Worm (Caenorhabditis elegans) whole organism, young adult: ENCODE results near the gene acl-8.

Source experiments
- B0019.2 ChIP-seq: fragments of 200-800 bp; sonication (Bioruptor generic); conservative IDR thresholded peaks from 2 replicates; pipeline ENCODE4 v1.3.6; 2022; ENCODE audit warnings: missing genetic modification reagents, missing genetic modification characterization, missing compliant biosample characterization
- ceh-58 ChIP-seq: fragments of 200-800 bp; sonication (Bioruptor generic); IDR thresholded peaks from 2 replicates; pipeline ENCODE4 v1.3.6; 2022; ENCODE audit warnings: missing genetic modification characterization, missing compliant biosample characterization
- dpl-1 ChIP-seq: fragments of 150-350 bp; optimal IDR thresholded peaks from 2 replicates; lab custom pipeline; 2014; ENCODE audit warnings: missing biosample characterization, missing genetic modification reagents, missing genetic modification characterization
- madf-3 ChIP-seq: fragments of 200-800 bp; sonication (Bioruptor generic); IDR thresholded peaks from 2 replicates; pipeline ENCODE4 v1.3.6; 2022; ENCODE audit warnings: missing genetic modification reagents, missing genetic modification characterization, missing compliant biosample characterization
- nfya-1 ChIP-seq: sonication (generic microtip); optimal IDR thresholded peaks from 2 replicates; lab custom pipeline; 2017; ENCODE audit warnings: antibody characterized with exemption, missing compliant biosample characterization, missing genetic modification characterization, borderline replicate concordance; ENCODE audit not compliant: insufficient read depth
- nhr-27 ChIP-seq: fragments of 200-800 bp; sonication (Bioruptor generic); optimal IDR thresholded peaks from 2 replicates; lab custom pipeline; 2018; ENCODE audit warnings: mild to moderate bottlenecking, missing genetic modification characterization, moderate library complexity, missing compliant biosample characterization
- pha-4 ChIP-seq: fragments of 150-350 bp; sonication (generic microtip); optimal IDR thresholded peaks from 2 replicates; lab custom pipeline; 2014; ENCODE audit warnings: missing biosample characterization, missing genetic modification reagents, missing genetic modification characterization
- sea-2 ChIP-seq: fragments of 200-800 bp; sonication (Bioruptor generic); IDR thresholded peaks from 2 replicates; pipeline ENCODE4 v1.3.6; 2022; ENCODE audit warnings: missing genetic modification characterization, missing compliant biosample characterization
- sptf-2 ChIP-seq: fragments of 200-800 bp; sonication (Bioruptor generic); optimal IDR thresholded peaks from 2 replicates; lab custom pipeline; 2018; ENCODE audit warnings: mild to moderate bottlenecking, missing genetic modification characterization, missing compliant biosample characterization
- tbx-9 ChIP-seq: sonication (generic microtip); optimal IDR thresholded peaks from 2 replicates; lab custom pipeline; 2016; ENCODE audit warnings: borderline replicate concordance, missing genetic modification characterization, inconsistent platforms, missing compliant biosample characterization
- zfh-2 ChIP-seq: fragments of 200-800 bp; sonication (Bioruptor generic); conservative IDR thresholded peaks from 2 replicates; pipeline ENCODE4 v1.3.6; 2022; ENCODE audit warnings: missing genetic modification reagents, missing genetic modification characterization, missing compliant biosample characterization
- ztf-28 ChIP-seq: fragments of 200-800 bp; sonication (Bioruptor generic); IDR thresholded peaks from 2 replicates; pipeline ENCODE4 v1.3.6; 2022; ENCODE audit warnings: missing genetic modification reagents, missing genetic modification characterization, missing compliant biosample characterization

DNA sequence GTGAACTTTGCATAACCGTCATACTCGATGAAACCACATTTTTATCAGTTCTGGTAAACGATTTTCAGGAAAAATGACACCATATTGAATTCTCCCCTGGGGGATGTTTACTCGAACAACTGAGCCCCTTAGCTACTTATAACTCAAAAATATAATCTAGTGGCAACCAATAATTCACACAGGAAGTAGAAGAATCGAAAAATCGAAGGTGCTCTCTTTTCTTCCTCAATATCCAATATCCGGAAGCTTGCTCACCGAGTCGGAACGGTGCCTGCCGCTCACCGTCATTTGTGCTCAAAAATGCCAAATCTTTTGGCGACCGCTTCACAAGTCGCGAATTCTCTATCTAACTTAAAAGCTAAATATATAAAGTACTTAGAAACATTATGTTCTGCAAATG, 8.6 kb upstream of the acl-8 start, which contains the start of gene T05H4.3:
- TF ChIP-seq ztf-28 (GFP tag; lab: Robert Waterston, UW) (no peak), sptf-2 (GFP tag; lab: Kevin White, UChicago) (no peak), B0019.2 (no peak), nhr-27 (tag; lab: Kevin White, UChicago) (no peak), dpl-1 (GFP tag; lab: Kevin White, UChicago) (no peak), pha-4 (no peak), tbx-9 (tag; lab: Kevin White, UChicago) (no peak), ceh-58 (GFP tag; lab: Robert Waterston, UW) (no peak), sea-2 (GFP tag; lab: Robert Waterston, UW) (no peak), madf-3 (no peak), nfya-1 (tag; lab: Kevin White, UChicago) (no peak), zfh-2 (no peak)
